Worm (Caenorhabditis elegans) whole organism, mixed stage, embryonic: ENCODE results near the gene Y97E10AR.1.

Experiments
- M03D4.4 ChIP-seq: sonication (generic microtip); optimal IDR thresholded peaks from 2 replicates; lab custom pipeline; 2017; ENCODE audit warnings: mild to moderate bottlenecking, missing genetic modification characterization, missing compliant biosample characterization
- bed-3 ChIP-seq: fragments of 200-800 bp; sonication (Bioruptor generic); optimal IDR thresholded peaks from 3 replicates; lab custom pipeline; 2018; ENCODE audit warnings: mild to moderate bottlenecking, missing genetic modification characterization, moderate library complexity, missing compliant biosample characterization
- blmp-1 ChIP-seq: fragments of 150-350 bp; optimal IDR thresholded peaks from 2 replicates; lab custom pipeline; 2014; ENCODE audit warnings: missing biosample characterization, missing genetic modification characterization
- ceh-39 ChIP-seq: fragments of 150-350 bp; optimal IDR thresholded peaks from 2 replicates; lab custom pipeline; 2014; ENCODE audit warnings: missing biosample characterization, missing genetic modification characterization
- ceh-43 ChIP-seq: fragments of 200-800 bp; sonication (Bioruptor generic); optimal IDR thresholded peaks from 2 replicates; lab custom pipeline; 2018; ENCODE audit warnings: mild to moderate bottlenecking, missing genetic modification characterization, moderate library complexity, missing compliant biosample characterization
- ceh-83 ChIP-seq: fragments of 200-800 bp; sonication (Bioruptor generic); optimal IDR thresholded peaks from 2 replicates; lab custom pipeline; 2018; ENCODE audit warnings: mild to moderate bottlenecking, missing genetic modification characterization, missing compliant biosample characterization
- ces-1 ChIP-seq: fragments of 150-350 bp; optimal IDR thresholded peaks from 2 replicates; lab custom pipeline; 2014; ENCODE audit warnings: missing biosample characterization, missing genetic modification reagents, missing genetic modification characterization
- cnd-1 ChIP-seq: fragments of 200-800 bp; sonication (Bioruptor generic); optimal IDR thresholded peaks from 2 replicates; lab custom pipeline; 2018; ENCODE audit warnings: mild to moderate bottlenecking, missing genetic modification characterization, missing compliant biosample characterization
- drap-1 ChIP-seq: fragments of 200-800 bp; sonication (Bioruptor generic); optimal IDR thresholded peaks from 3 replicates; lab custom pipeline; 2018; ENCODE audit warnings: mild to moderate bottlenecking, missing genetic modification characterization, missing compliant biosample characterization
- elt-1 ChIP-seq: sonication (generic microtip); optimal IDR thresholded peaks from 2 replicates; lab custom pipeline; 2017; ENCODE audit warnings: missing genetic modification characterization, mild to moderate bottlenecking, missing compliant biosample characterization, antibody characterized with exemption, moderate library complexity, borderline replicate concordance; ENCODE audit not compliant: insufficient read depth
- flh-1 ChIP-seq: fragments of 200-800 bp; sonication (Bioruptor generic); optimal IDR thresholded peaks from 2 replicates; lab custom pipeline; 2018; ENCODE audit warnings: mild to moderate bottlenecking, missing genetic modification characterization, moderate library complexity, missing compliant biosample characterization
- ham-2 ChIP-seq: fragments of 200-800 bp; sonication (Bioruptor generic); optimal IDR thresholded peaks from 2 replicates; lab custom pipeline; 2018; ENCODE audit warnings: mild to moderate bottlenecking, missing genetic modification characterization, missing compliant biosample characterization
- hlh-1 ChIP-seq: fragments of 150-350 bp; optimal IDR thresholded peaks from 2 replicates; lab custom pipeline; 2014; ENCODE audit warnings: missing biosample characterization, missing genetic modification reagents, missing genetic modification characterization
- lin-13 ChIP-seq: fragments of 150-350 bp; optimal IDR thresholded peaks from 2 replicates; lab custom pipeline; 2014; ENCODE audit warnings: missing biosample characterization, missing genetic modification characterization
- lsy-2 ChIP-seq: fragments of 150-350 bp; optimal IDR thresholded peaks from 2 replicates; lab custom pipeline; 2014; ENCODE audit warnings: missing biosample characterization, missing genetic modification characterization
- mep-1 ChIP-seq: fragments of 150-350 bp; optimal IDR thresholded peaks from 2 replicates; lab custom pipeline; 2017; ENCODE audit warnings: missing biosample characterization, missing genetic modification reagents, missing genetic modification characterization, inconsistent platforms
- mls-2 ChIP-seq: sonication (generic microtip); optimal IDR thresholded peaks from 2 replicates; lab custom pipeline; 2016; ENCODE audit warnings: mild to moderate bottlenecking, missing genetic modification characterization, moderate library complexity, missing compliant biosample characterization
- nhr-12 ChIP-seq: fragments of 150-350 bp; optimal IDR thresholded peaks from 2 replicates; lab custom pipeline; 2014; ENCODE audit warnings: missing biosample characterization, missing genetic modification characterization
- nhr-2 ChIP-seq: fragments of 150-350 bp; optimal IDR thresholded peaks from 2 replicates; lab custom pipeline; 2014; ENCODE audit warnings: missing biosample characterization, missing genetic modification characterization
- nhr-237 ChIP-seq: fragments of 150-350 bp; optimal IDR thresholded peaks from 2 replicates; lab custom pipeline; 2014; ENCODE audit warnings: missing biosample characterization, missing genetic modification characterization
- nhr-76 ChIP-seq: sonication (generic microtip); optimal IDR thresholded peaks from 2 replicates; lab custom pipeline; 2017; ENCODE audit warnings: missing biosample characterization, missing genetic modification characterization
- pha-4 ChIP-seq: fragments of 150-350 bp; optimal IDR thresholded peaks from 2 replicates; lab custom pipeline; 2018; ENCODE audit warnings: missing biosample characterization, missing genetic modification reagents, missing genetic modification characterization
- snpc-4 ChIP-seq: fragments of 150-350 bp; optimal IDR thresholded peaks from 2 replicates; lab custom pipeline; 2014; ENCODE audit warnings: missing biosample characterization, missing genetic modification characterization
- tbx-8 ChIP-seq: fragments of 200-800 bp; sonication (Bioruptor generic); optimal IDR thresholded peaks from 2 replicates; lab custom pipeline; 2018; ENCODE audit warnings: mild to moderate bottlenecking, missing genetic modification characterization, moderate library complexity, missing compliant biosample characterization
- unc-120 ChIP-seq: sonication (generic microtip); optimal IDR thresholded peaks from 2 replicates; lab custom pipeline; 2017; ENCODE audit warnings: missing genetic modification characterization, missing compliant biosample characterization; ENCODE audit not compliant: poor library complexity, severe bottlenecking
- unc-62 ChIP-seq: fragments of 150-350 bp; optimal IDR thresholded peaks from 2 replicates; lab custom pipeline; 2014; ENCODE audit warnings: missing biosample characterization, missing genetic modification reagents, missing genetic modification characterization
- zip-8 ChIP-seq: fragments of 150-350 bp; optimal IDR thresholded peaks from 2 replicates; lab custom pipeline; 2014; ENCODE audit warnings: missing biosample characterization, missing genetic modification characterization
- ztf-11 ChIP-seq: fragments of 150-350 bp; optimal IDR thresholded peaks from 2 replicates; lab custom pipeline; 2014; ENCODE audit warnings: missing biosample characterization, missing genetic modification characterization

Gene Y97E10AR.1

DNA sequence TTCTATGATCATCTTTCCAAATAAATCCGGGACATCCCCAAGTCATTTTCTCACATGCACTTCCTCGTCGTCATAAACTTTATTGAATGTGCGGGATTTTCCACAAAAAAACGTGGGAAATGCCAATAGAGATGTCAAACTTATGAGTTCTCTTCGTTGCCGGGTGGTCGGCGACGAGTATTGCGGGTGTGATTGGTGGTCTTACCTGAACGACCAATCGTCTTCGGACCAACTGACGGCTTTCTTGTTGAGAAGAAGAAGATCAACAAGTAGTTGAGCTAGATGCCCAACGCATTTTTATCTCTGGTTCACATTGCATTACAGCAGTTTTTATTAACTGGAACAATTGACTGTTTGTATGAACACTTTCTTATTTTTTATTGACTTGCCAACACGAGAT, 6.1 kb upstream of the Y97E10AR.1 start:
- TF ChIP-seq hlh-1 (tag; lab: Kevin White, UChicago) (peak; percentile 53), zip-8 (no peak)

DNA sequence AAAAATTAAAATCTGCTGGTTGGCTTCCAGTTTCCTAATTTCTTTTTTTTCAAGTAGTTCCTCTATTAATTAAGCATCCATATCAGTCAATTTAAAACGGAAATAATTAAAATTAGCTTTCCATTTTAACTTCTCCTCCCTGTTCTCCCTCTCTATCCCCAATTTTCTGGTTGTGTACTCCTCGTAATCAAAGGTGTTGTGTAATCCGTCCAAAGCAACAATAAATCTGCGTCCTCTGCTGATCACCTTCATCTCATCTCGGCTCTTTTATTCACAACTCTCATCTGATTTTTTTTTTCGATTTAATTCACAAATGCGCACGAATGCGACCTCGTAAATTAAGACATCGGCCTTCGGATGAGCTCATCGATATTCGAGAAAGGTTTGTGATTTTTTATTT, 5.4 kb upstream of the Y97E10AR.1 start, which contains the start of gene Y97E10AR.2:
Gene Y97E10AR.2 (plus strand): TSS at position 301 of the 400 bp plus-strand sequence.
- peak; percentile 26 for TF ChIP-seq hlh-1 (tag; lab: Kevin White, UChicago)
- TF ChIP-seq ztf-11 (tag; lab: Kevin White, UChicago): no peak
- no peak for TF ChIP-seq snpc-4 (tag; lab: Kevin White, UChicago)
- no peak for TF ChIP-seq ceh-83

DNA sequence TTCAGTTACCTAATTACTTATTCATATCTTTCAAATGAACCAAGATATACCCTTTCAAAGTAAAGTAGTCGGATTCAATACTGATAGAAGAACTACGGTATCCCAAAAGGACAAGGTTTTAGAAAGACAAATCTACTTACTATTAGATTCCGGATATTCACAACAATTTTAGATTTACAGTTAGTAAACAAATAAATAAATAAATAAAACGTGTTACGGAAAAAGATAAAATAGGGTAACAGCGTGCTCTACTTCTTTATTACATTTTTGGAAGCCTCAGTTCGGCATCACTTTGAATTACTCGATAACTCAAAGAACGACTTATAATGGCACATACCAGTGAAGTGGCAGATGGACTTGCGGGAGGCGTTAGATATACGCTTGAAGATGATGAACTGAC, 3.7 kb downstream of the Y97E10AR.1 start, which contains the start of gene Y97E10AR.8:
Gene Y97E10AR.8 (plus strand): TSS at position 301 of the 400 bp plus-strand sequence.
- no peak for TF ChIP-seq hlh-1 (tag; lab: Kevin White, UChicago)
- TF ChIP-seq ztf-11 (tag; lab: Kevin White, UChicago): no peak
- no peak for TF ChIP-seq nhr-2 (tag; lab: Kevin White, UChicago)
- TF ChIP-seq unc-120 (tag; lab: Kevin White, UChicago): no peak
- TF ChIP-seq tbx-8 (GFP tag; lab: Kevin White, UChicago): no peak

DNA sequence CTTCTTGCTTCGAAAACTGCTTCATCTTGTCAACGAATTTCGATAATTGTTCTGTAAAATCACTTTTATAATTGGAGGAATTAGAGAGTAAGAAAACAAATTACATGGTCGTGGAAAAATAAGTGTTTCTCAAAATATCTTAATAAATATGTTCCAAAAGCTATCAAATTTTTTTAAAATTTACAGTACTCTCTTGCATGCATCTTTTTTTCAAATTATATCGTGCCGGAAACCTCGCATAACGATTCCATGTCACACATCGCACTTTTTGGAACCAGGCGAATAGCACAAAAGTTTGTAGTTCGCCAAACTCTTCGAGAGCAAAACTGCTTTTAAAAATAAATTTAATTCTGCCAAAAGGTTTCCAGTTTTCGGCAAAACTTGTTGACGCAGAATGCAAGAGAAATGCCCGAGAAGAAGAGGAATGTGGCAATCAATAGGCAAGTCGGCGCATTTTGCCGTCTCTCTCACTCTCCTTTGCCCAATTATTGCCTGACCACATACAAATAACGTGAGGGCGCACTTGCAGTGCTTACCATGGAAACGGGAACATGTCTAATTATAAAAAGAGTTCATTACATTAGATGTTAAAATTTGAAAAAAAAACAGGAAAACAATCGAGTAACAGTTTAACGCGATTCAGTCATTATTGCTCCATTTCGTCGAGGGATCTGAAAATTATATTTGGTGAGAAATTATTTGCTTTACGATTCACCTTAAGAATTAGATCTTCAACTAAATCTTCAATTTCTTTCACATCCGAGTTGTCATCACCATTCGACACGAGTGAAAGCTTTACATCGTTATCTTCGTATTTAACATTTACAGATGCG, 6.4 kb downstream of the Y97E10AR.1 start, which contains the start of gene Y97E10AR.3:
Gene Y97E10AR.3 (minus strand): TSS at position 51 of the 833 bp plus-strand sequence.
- TF ChIP-seq drap-1 (GFP tag; lab: Kevin White, UChicago) (no peak), ces-1 (peak; percentile 73), unc-62 (GFP tag; lab: Kevin White, UChicago) (no peak), cnd-1 (tag; lab: Kevin White, UChicago) (no peak), nhr-76 (tag; lab: Kevin White, UChicago) (no peak)

DNA sequence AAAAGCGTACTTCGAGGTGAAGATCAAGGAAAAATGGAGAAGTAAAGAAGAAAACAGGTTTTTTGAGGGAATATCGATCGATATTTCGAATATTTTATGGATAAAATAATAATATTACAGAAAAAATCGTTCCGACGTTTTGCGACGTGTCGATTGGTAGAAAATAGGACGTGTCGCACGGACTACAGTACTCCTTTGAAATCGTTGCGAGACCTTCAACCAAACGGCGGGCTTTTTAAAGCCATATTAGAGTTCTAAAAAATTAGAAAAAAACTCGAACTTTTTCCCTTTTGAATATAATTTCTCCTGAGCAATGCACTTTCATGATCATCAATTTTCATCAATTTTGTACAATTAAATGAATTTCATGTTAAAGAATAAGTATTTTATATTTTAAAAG, 8.8 kb downstream of the Y97E10AR.1 start, which contains the start of gene Y97E10AR.4:
Gene Y97E10AR.4 (minus strand): TSS at position 131 of the 400 bp plus-strand sequence.
- no peak for TF ChIP-seq ham-2 (GFP tag; lab: Kevin White, UChicago)
- TF ChIP-seq blmp-1 (tag; lab: Kevin White, UChicago): no peak
- TF ChIP-seq elt-1: no peak
- no peak for TF ChIP-seq snpc-4 (tag; lab: Kevin White, UChicago)
- no peak for TF ChIP-seq drap-1 (GFP tag; lab: Kevin White, UChicago)
- TF ChIP-seq lsy-2 (tag; lab: Kevin White, UChicago): no peak
- TF ChIP-seq ceh-39: no peak
- TF ChIP-seq nhr-2 (tag; lab: Kevin White, UChicago): no peak
- no peak for TF ChIP-seq tbx-8 (GFP tag; lab: Kevin White, UChicago)
- TF ChIP-seq nhr-237 (tag; lab: Kevin White, UChicago): no peak
- no peak for TF ChIP-seq nhr-76 (tag; lab: Kevin White, UChicago)
- no peak for TF ChIP-seq unc-120 (tag; lab: Kevin White, UChicago)
- no peak for TF ChIP-seq lin-13 (tag; lab: Kevin White, UChicago)

DNA sequence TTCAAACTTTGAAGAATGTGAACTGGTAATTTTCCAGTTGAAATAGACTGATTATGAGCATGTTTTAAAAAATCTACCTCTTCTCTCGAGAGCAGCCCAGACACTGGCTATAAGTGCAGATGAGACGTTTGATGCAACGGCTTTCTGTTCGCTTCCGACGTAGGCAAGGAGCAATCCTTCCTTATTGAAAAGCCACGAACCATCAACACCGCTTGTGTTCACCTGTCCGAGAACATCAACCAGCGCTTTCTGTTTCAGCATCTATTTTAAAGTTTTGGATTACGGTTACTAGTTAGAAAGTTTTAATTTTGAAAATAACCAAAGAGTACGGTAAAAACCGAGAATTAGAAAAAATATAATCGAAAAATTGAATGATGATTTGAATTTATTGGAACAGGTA, 9.6 kb downstream of the Y97E10AR.1 start, which contains the start of gene lmtr-2:
Gene lmtr-2 (minus strand): TSS at position 261 of the 400 bp plus-strand sequence.
- TF ChIP-seq mls-2 (tag; lab: Kevin White, UChicago) (no peak), mep-1 (tag; lab: Kevin White, UChicago) (no peak), flh-1 (GFP tag; lab: Kevin White, UChicago) (no peak), nhr-12 (tag; lab: Kevin White, UChicago) (no peak)

DNA sequence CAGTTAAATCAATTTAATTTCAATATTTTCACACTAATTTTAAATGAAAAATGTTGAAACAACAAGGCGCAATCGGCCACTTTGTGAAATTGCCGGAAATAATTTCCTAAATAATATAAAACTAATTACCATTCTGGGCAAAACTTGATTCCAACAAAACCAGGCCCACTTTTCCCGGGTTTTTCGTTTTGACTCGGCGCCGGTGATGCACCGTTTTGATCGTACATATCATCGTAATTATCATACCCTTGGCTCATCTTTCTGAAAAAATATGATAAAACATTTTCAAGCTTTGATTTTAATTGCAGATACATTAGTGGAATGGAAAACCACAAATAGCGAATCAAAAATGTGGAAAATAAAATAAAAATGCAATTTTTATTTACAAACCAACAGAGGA, 10.8 kb downstream of the Y97E10AR.1 start, which contains the start of gene rpb-9:
Gene rpb-9 (minus strand): TSS at position 314 of the 400 bp plus-strand sequence.
- no peak for TF ChIP-seq hlh-1 (tag; lab: Kevin White, UChicago)
- no peak for TF ChIP-seq ceh-83
- TF ChIP-seq mep-1 (tag; lab: Kevin White, UChicago): no peak
- no peak for TF ChIP-seq ceh-43 (GFP tag; lab: Kevin White, UChicago)
- TF ChIP-seq pha-4 (tag; lab: Kevin White, UChicago): no peak
- no peak for TF ChIP-seq M03D4.4
- no peak for TF ChIP-seq mls-2 (tag; lab: Kevin White, UChicago)
- no peak for TF ChIP-seq bed-3 (GFP tag; lab: Kevin White, UChicago)
- TF ChIP-seq zip-8: no peak
- TF ChIP-seq tbx-8 (GFP tag; lab: Kevin White, UChicago): no peak
